Worm (Caenorhabditis elegans) whole organism, L4 larva: Measurements from ENCODE around the gene aptf-3.

Experiments
- nhr-28 ChIP-seq: fragments of 150-350 bp; optimal IDR thresholded peaks from 2 replicates; lab custom pipeline; 2014; ENCODE audit warnings: missing biosample characterization, missing genetic modification characterization
- zip-2 ChIP-seq: fragments of 150-350 bp; optimal IDR thresholded peaks from 2 replicates; lab custom pipeline; 2014; ENCODE audit warnings: missing biosample characterization, missing genetic modification characterization

DNA sequence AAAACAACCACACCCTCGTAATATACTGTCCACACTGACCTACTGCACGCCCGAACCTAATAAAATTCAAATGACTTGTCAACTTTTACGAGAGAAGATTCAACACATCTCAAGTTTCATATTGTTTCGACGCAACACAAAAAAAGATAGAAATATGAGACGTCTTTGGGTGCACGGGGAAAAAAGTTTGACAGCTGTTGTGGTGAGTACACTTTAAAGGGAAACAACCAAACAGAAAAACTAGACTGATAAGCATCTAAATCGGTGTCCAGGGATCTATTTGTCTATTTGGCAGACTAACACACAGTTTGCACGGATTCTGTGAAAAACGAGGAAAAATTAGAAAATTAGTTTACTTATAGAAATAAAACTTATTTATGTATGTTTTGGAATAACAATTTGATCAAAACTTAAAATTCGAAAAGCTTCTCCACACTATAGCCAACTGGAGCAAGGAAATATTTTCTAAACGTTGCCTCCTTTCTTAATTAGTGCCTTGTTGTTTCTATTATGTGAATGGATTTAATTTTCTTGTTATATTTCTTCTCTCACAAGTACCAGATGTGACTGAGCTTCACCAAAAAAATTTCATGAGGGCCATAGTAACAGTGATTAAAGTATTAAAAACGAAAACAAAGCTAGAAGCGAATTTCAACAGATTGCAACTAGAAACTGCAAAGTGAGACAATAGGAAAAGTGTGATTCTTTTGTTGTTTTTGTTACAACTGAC lies 49.8 kb downstream of the aptf-3 start:
- TF ChIP-seq nhr-28 (tag; lab: Kevin White, UChicago) (no peak), zip-2 (no peak)
